Worm (Caenorhabditis elegans): Measurements from ENCODE around the gene K09A9.8.

DNA sequence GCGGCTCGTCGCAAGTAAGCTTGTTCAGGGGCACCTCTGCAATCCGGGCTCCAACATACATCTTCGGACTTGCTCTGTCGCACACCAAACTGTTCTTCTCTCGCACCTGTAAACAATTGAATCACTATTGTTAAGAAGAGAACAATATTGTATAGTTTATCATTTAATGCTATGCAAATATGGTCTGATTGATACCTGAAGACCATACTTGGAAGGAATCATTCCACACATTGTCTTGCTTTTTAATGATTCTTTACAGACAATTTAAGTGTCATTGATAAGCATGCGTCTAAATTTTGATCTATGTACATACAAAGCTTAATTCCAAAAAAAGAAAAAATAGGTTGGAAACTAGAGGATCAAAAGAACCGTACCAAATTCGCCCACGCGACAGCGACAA is 50.0 kb downstream of the K09A9.8 start:
- TF ChIP-seq nhr-12 (tag; optimal IDR thresholded peaks at IDR 0.05) (no peak), nhr-11 (tag; optimal IDR thresholded peaks at IDR 0.05) (no peak), ama-1 (optimal IDR thresholded peaks at IDR 0.05) (no peak), nhr-237 (tag; optimal IDR thresholded peaks at IDR 0.05) (no peak), lin-13 (GFP tag; optimal IDR thresholded peaks at IDR 0.05) (no peak), nhr-10 (tag; optimal IDR thresholded peaks at IDR 0.05) (no peak), lin-11 (tag; optimal IDR thresholded peaks at IDR 0.05) (no peak), ZK546.5 (tag; optimal IDR thresholded peaks at IDR 0.05) (no peak), lin-39 (tag; optimal IDR thresholded peaks at IDR 0.05) (no peak), blmp-1 (tag; optimal IDR thresholded peaks at IDR 0.05; ENCODE audit: insufficient read depth) (no peak), ceh-16 (tag; optimal IDR thresholded peaks at IDR 0.05) (no peak), F13H6.1 (tag; optimal IDR thresholded peaks at IDR 0.05) (no peak)

All from whole organism, L2 larva.